Worm (Caenorhabditis elegans) whole organism, L3 larva: ENCODE measurements around the gene C16A11.4.
"Not testable (repeated sequence)": the region's sequence is repeated elsewhere in the genome, so short reads cannot be mapped to it uniquely, and the experiment has no call there.

Experiments used
- aly-2 ChIP-seq: fragments of 150-350 bp; optimal IDR thresholded peaks from 2 replicates; lab custom pipeline; 2014; ENCODE audit warnings: missing biosample characterization, missing genetic modification characterization
- daf-12 ChIP-seq: fragments of 150-350 bp; optimal IDR thresholded peaks from 2 replicates; lab custom pipeline; 2014; ENCODE audit warnings: missing biosample characterization, missing genetic modification reagents, missing genetic modification characterization
- elt-1 ChIP-seq: fragments of 150-350 bp; optimal IDR thresholded peaks from 2 replicates; lab custom pipeline; 2014; ENCODE audit warnings: missing biosample characterization, missing genetic modification characterization
- fos-1 ChIP-seq: fragments of 150-350 bp; optimal IDR thresholded peaks from 2 replicates; lab custom pipeline; 2014; ENCODE audit warnings: missing biosample characterization, missing genetic modification characterization
- lin-39 ChIP-seq: fragments of 150-350 bp; optimal IDR thresholded peaks from 2 replicates; lab custom pipeline; 2018; ENCODE audit warnings: missing biosample characterization, missing genetic modification reagents, missing genetic modification characterization
- nhr-77 ChIP-seq: fragments of 150-350 bp; optimal IDR thresholded peaks from 2 replicates; lab custom pipeline; 2014; ENCODE audit warnings: missing biosample characterization, missing genetic modification characterization
- pha-4 ChIP-seq: fragments of 150-350 bp; optimal IDR thresholded peaks from 2 replicates; lab custom pipeline; 2014; ENCODE audit warnings: missing biosample characterization, missing genetic modification reagents, missing genetic modification characterization
- tbx-2 ChIP-seq: sonication (generic microtip); optimal IDR thresholded peaks from 2 replicates; lab custom pipeline; 2016; ENCODE audit warnings: mild to moderate bottlenecking, missing genetic modification characterization, missing compliant biosample characterization

- not testable (repeated sequence) for TF ChIP-seq fos-1, tbx-2, pha-4, nhr-77, lin-39, elt-1, daf-12, aly-2 (tag; lab: Kevin White, UChicago)
Observed at ce11 chrII:4202633-4203032, 24.2 kb upstream of the C16A11.4 start.
